Worm (Caenorhabditis elegans) whole organism, L1 larva: ENCODE data around the gene swt-4.

ENCODE experiments used
- C34B4.2 ChIP-seq: sonication (generic microtip); optimal IDR thresholded peaks from 2 replicates; lab custom pipeline; 2017; ENCODE audit warnings: mild to moderate bottlenecking, missing genetic modification characterization, missing compliant biosample characterization
- F16B12.6 ChIP-seq: fragments of 150-350 bp; optimal IDR thresholded peaks from 2 replicates; lab custom pipeline; 2014; ENCODE audit warnings: missing biosample characterization, missing genetic modification characterization
- Y116A8C.19 ChIP-seq: sonication (generic microtip); optimal IDR thresholded peaks from 2 replicates; lab custom pipeline; 2016; ENCODE audit warnings: missing compliant biosample characterization, missing genetic modification characterization, borderline replicate concordance
- aly-2 ChIP-seq: fragments of 150-350 bp; optimal IDR thresholded peaks from 2 replicates; lab custom pipeline; 2014; ENCODE audit warnings: missing biosample characterization, missing genetic modification characterization
- blmp-1 ChIP-seq: fragments of 150-350 bp; optimal IDR thresholded peaks from 2 replicates; lab custom pipeline; 2014; ENCODE audit warnings: missing biosample characterization, missing genetic modification characterization
- ceh-8 ChIP-seq: fragments of 200-800 bp; sonication (Bioruptor generic); optimal IDR thresholded peaks from 2 replicates; lab custom pipeline; 2018; ENCODE audit warnings: mild to moderate bottlenecking, missing genetic modification characterization, moderate library complexity, missing compliant biosample characterization
- ceh-90 ChIP-seq: sonication (generic microtip); optimal IDR thresholded peaks from 2 replicates; lab custom pipeline; 2016; ENCODE audit warnings: missing genetic modification characterization, missing compliant biosample characterization
- dpl-1 ChIP-seq, 3 experiments: fragments of 150-350 bp in 2 of 3; sonication (generic microtip) in 1 of 3; optimal IDR thresholded peaks; 2 replicates each; lab custom pipeline; 2014 to 2017; ENCODE audit warnings: missing biosample characterization in 3 of 3, missing genetic modification characterization in 3 of 3, missing genetic modification reagents in 3 of 3
- efl-1 ChIP-seq, 4 experiments: fragments of 150-350 bp; optimal IDR thresholded peaks in 3 of 4; peaks in 1 of 4; 1 replicate in 1 of 4; 2 replicates in 3 of 4; lab custom pipeline; 2014; ENCODE audit warnings: missing biosample characterization in 2 of 4, missing genetic modification characterization in 2 of 4, missing genetic modification reagents in 2 of 4
- egl-13 ChIP-seq: sonication (generic microtip); optimal IDR thresholded peaks from 2 replicates; lab custom pipeline; 2016; ENCODE audit warnings: missing genotype, missing genetic modification reagents, missing genetic modification characterization, missing compliant biosample characterization
- egl-27 ChIP-seq, 2 experiments: fragments of 150-350 bp in 1 of 2; sonication (generic microtip); optimal IDR thresholded peaks; 3 replicates each; lab custom pipeline; 2017 to 2018; ENCODE audit warnings: missing biosample characterization in 2 of 2, missing genetic modification characterization in 2 of 2, missing genetic modification reagents in 2 of 2
- elt-2 ChIP-seq: sonication (generic microtip); optimal IDR thresholded peaks from 2 replicates; lab custom pipeline; 2016; ENCODE audit warnings: missing genetic modification characterization, mild to moderate bottlenecking, inconsistent platforms, missing compliant biosample characterization, missing genetic modification reagents
- elt-3 ChIP-seq, 6 experiments: fragments of 150-350 bp in 1 of 6; sonication (generic microtip); optimal IDR thresholded peaks; 2 replicates each; lab custom pipeline; 2017 to 2018; ENCODE audit warnings: missing biosample characterization in 6 of 6, missing genetic modification characterization in 6 of 6, inconsistent platforms in 1 of 6
- fkh-4 ChIP-seq: sonication (generic microtip); optimal IDR thresholded peaks from 2 replicates; lab custom pipeline; 2016; ENCODE audit warnings: missing compliant biosample characterization, missing genetic modification characterization, borderline replicate concordance
- fkh-8 ChIP-seq: sonication (generic microtip); optimal IDR thresholded peaks from 2 replicates; lab custom pipeline; 2016; ENCODE audit warnings: mild to moderate bottlenecking, missing genetic modification characterization, missing compliant biosample characterization
- fos-1 ChIP-seq: fragments of 150-350 bp; optimal IDR thresholded peaks from 2 replicates; lab custom pipeline; 2014; ENCODE audit warnings: missing biosample characterization, missing genetic modification characterization
- hlh-17 ChIP-seq: fragments of 200-800 bp; sonication (Bioruptor generic); optimal IDR thresholded peaks from 2 replicates; lab custom pipeline; 2018; ENCODE audit warnings: missing genetic modification characterization, mild to moderate bottlenecking, missing compliant biosample characterization, moderate library complexity, borderline replicate concordance
- hlh-4 ChIP-seq: sonication (generic microtip); optimal IDR thresholded peaks from 2 replicates; lab custom pipeline; 2016; ENCODE audit warnings: mild to moderate bottlenecking, missing genetic modification characterization, missing compliant biosample characterization
- irx-1 ChIP-seq: sonication (generic microtip); optimal IDR thresholded peaks from 2 replicates; lab custom pipeline; 2016; ENCODE audit warnings: missing genetic modification characterization, missing compliant biosample characterization
- jun-1 ChIP-seq: fragments of 150-350 bp; optimal IDR thresholded peaks from 2 replicates; lab custom pipeline; 2014; ENCODE audit warnings: missing biosample characterization, missing genetic modification reagents, missing genetic modification characterization
- lin-13 ChIP-seq: fragments of 150-350 bp; optimal IDR thresholded peaks from 2 replicates; lab custom pipeline; 2014; ENCODE audit warnings: missing biosample characterization, missing genetic modification reagents, missing genetic modification characterization
- lin-15B ChIP-seq: fragments of 150-350 bp; sonication (generic microtip); optimal IDR thresholded peaks from 3 replicates; lab custom pipeline; 2014; ENCODE audit warnings: missing biosample characterization, missing genetic modification characterization
- lin-35 ChIP-seq, 2 experiments: fragments of 150-350 bp; optimal IDR thresholded peaks; 2 replicates each; lab custom pipeline; 2014; ENCODE audit warnings: missing biosample characterization in 2 of 2, missing genetic modification characterization in 2 of 2, missing genetic modification reagents in 2 of 2
- lir-3 ChIP-seq: sonication (generic microtip); optimal IDR thresholded peaks from 2 replicates; lab custom pipeline; 2016; ENCODE audit warnings: mild to moderate bottlenecking, missing genetic modification characterization, moderate library complexity, missing compliant biosample characterization; ENCODE audit not compliant: poor library complexity
- lsy-2 ChIP-seq, 2 experiments: fragments of 150-350 bp; optimal IDR thresholded peaks; 2 replicates each; lab custom pipeline; 2014; ENCODE audit warnings: missing biosample characterization in 2 of 2, missing genetic modification characterization in 2 of 2
- mab-9 ChIP-seq: fragments of 200-800 bp; sonication (Bioruptor generic); IDR thresholded peaks from 2 replicates; pipeline ENCODE4 v1.3.6; 2022; ENCODE audit warnings: missing genetic modification reagents, missing genetic modification characterization, missing compliant biosample characterization
- mdl-1 ChIP-seq, 2 experiments: fragments of 150-350 bp; optimal IDR thresholded peaks; 2 replicates each; lab custom pipeline; 2014 to 2017; ENCODE audit warnings: missing biosample characterization in 2 of 2, missing genetic modification characterization in 2 of 2, inconsistent platforms in 1 of 2
- mef-2 ChIP-seq: fragments of 150-350 bp; optimal IDR thresholded peaks from 2 replicates; lab custom pipeline; 2014; ENCODE audit warnings: missing biosample characterization, missing genetic modification characterization
- mep-1 ChIP-seq: fragments of 150-350 bp; optimal IDR thresholded peaks from 2 replicates; lab custom pipeline; 2014; ENCODE audit warnings: missing biosample characterization, missing genetic modification characterization
- nhr-20 ChIP-seq: sonication (generic microtip); optimal IDR thresholded peaks from 2 replicates; lab custom pipeline; 2016; ENCODE audit warnings: mild to moderate bottlenecking, missing genetic modification characterization, missing compliant biosample characterization
- nhr-237 ChIP-seq: fragments of 150-350 bp; optimal IDR thresholded peaks from 2 replicates; lab custom pipeline; 2014; ENCODE audit warnings: missing biosample characterization, missing genetic modification characterization
- nhr-28 ChIP-seq: fragments of 150-350 bp; optimal IDR thresholded peaks from 2 replicates; lab custom pipeline; 2014; ENCODE audit warnings: missing biosample characterization, missing genetic modification characterization
- nhr-47 ChIP-seq: sonication (generic microtip); optimal IDR thresholded peaks from 2 replicates; lab custom pipeline; 2016; ENCODE audit warnings: mild to moderate bottlenecking, missing genetic modification characterization, moderate library complexity, missing compliant biosample characterization
- nhr-71 ChIP-seq: sonication (generic microtip); optimal IDR thresholded peaks from 2 replicates; lab custom pipeline; 2016; ENCODE audit warnings: mild to moderate bottlenecking, missing genetic modification characterization, moderate library complexity, missing compliant biosample characterization
- nhr-77 ChIP-seq: fragments of 150-350 bp; optimal IDR thresholded peaks from 2 replicates; lab custom pipeline; 2014; ENCODE audit warnings: missing biosample characterization, missing genetic modification characterization
- nhr-84 ChIP-seq: sonication (generic microtip); optimal IDR thresholded peaks from 2 replicates; lab custom pipeline; 2017; ENCODE audit warnings: missing biosample characterization, missing genetic modification characterization
- nhr-85 ChIP-seq: sonication (generic microtip); peaks from one replicate; lab custom pipeline; 2016; ENCODE audit warnings: missing genetic modification characterization, inconsistent platforms, missing compliant biosample characterization
- nhr-90 ChIP-seq: sonication (generic microtip); optimal IDR thresholded peaks from 2 replicates; lab custom pipeline; 2016; ENCODE audit warnings: mild to moderate bottlenecking, missing genetic modification characterization, missing compliant biosample characterization; ENCODE audit not compliant: poor library complexity
- pag-3 ChIP-seq: sonication (generic microtip); optimal IDR thresholded peaks from 2 replicates; lab custom pipeline; 2017; ENCODE audit warnings: missing genetic modification characterization, mild to moderate bottlenecking, missing compliant biosample characterization, antibody characterized with exemption, borderline replicate concordance; ENCODE audit not compliant: insufficient read depth
- rnt-1 ChIP-seq: sonication (generic microtip); optimal IDR thresholded peaks from 2 replicates; lab custom pipeline; 2016; ENCODE audit warnings: mild to moderate bottlenecking, missing genetic modification characterization, moderate library complexity, missing compliant biosample characterization
- snpc-4 ChIP-seq: fragments of 150-350 bp; optimal IDR thresholded peaks from 2 replicates; lab custom pipeline; 2014; ENCODE audit warnings: missing biosample characterization, missing genetic modification characterization
- sup-37 ChIP-seq: fragments of 200-800 bp; sonication (Bioruptor generic); optimal IDR thresholded peaks from 2 replicates; lab custom pipeline; 2018; ENCODE audit warnings: mild to moderate bottlenecking, missing genetic modification characterization, missing compliant biosample characterization
- swsn-7 ChIP-seq: sonication (generic microtip); optimal IDR thresholded peaks from 2 replicates; lab custom pipeline; 2016; ENCODE audit warnings: missing genetic modification characterization, missing compliant biosample characterization
- tbx-2 ChIP-seq: sonication (generic microtip); optimal IDR thresholded peaks from 2 replicates; lab custom pipeline; 2016; ENCODE audit warnings: missing genetic modification characterization, missing compliant biosample characterization
- tlp-1 ChIP-seq: fragments of 150-350 bp; optimal IDR thresholded peaks from 2 replicates; lab custom pipeline; 2014; ENCODE audit warnings: missing biosample characterization, missing genetic modification characterization
- unc-86 ChIP-seq: sonication (generic microtip); optimal IDR thresholded peaks from 2 replicates; lab custom pipeline; 2016; ENCODE audit warnings: missing genetic modification characterization, missing compliant biosample characterization
- zip-4 ChIP-seq: fragments of 200-800 bp; sonication (Bioruptor generic); optimal IDR thresholded peaks from 2 replicates; lab custom pipeline; 2018; ENCODE audit warnings: mild to moderate bottlenecking, missing genetic modification characterization, moderate library complexity, missing compliant biosample characterization
- ztf-11 ChIP-seq, 2 experiments: sonication (generic microtip); optimal IDR thresholded peaks; 2 replicates each; lab custom pipeline; 2016 to 2017; ENCODE audit warnings: missing genetic modification characterization in 2 of 2, missing biosample characterization in 1 of 2, missing compliant biosample characterization in 1 of 2

The swt-4 gene

DNA sequence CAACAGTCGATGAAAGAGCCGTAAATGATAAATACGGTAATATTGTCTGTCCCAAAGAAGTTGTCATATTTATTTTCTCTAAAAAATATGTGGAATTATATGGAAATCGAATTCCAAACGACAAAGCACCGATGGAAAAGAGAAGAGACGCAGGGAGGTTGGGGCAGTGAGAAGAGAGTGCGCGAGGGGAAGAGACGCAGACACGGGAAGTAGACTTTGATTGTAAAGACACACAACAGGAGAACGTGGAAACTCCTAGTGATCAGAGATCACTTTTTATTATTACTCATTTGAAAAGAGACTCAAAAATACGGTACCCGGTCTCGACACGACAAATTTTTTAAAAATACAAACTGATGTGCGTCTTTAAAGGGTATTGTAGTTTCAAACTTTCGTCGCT is 583 bp downstream of the swt-4 start (continued):
- TF ChIP-seq rnt-1 (tag; lab: Kevin White, UChicago) (peak; percentile 74), lsy-2 (tag; optimal IDR thresholded peaks at IDR 0.05; lab: Kevin White, UChicago) (peak; percentile 45 to 59), mep-1 (tag; lab: Kevin White, UChicago) (peak; percentile 33), blmp-1 (no peak), nhr-28 (tag; lab: Kevin White, UChicago) (no peak), nhr-20 (tag; lab: Kevin White, UChicago) (peak; percentile 61), nhr-47 (tag; lab: Kevin White, UChicago) (peak; percentile 64), tlp-1 (tag; lab: Kevin White, UChicago) (no peak), nhr-85 (no peak), hlh-17 (GFP tag; lab: Kevin White, UChicago) (no peak), mef-2 (tag; lab: Kevin White, UChicago) (no peak), efl-1 (optimal IDR thresholded peaks at IDR 0.05; lab: Kevin White, UChicago) (peak; percentile 64 to 75), efl-1 (GFP tag; optimal IDR thresholded peaks at IDR 0.05 in 1 of 2; lab: Kevin White, UChicago) (peak in 1 of 2 experiments; percentile 30), irx-1 (no peak), tbx-2 (tag; lab: Kevin White, UChicago) (peak; percentile 47), snpc-4 (peak; percentile 37), ztf-11 (tag; optimal IDR thresholded peaks at IDR 0.05; lab: Kevin White, UChicago) (no peak), lir-3 (tag; lab: Kevin White, UChicago) (peak; percentile 8), sup-37 (GFP tag; lab: Kevin White, UChicago) (no peak)

DNA sequence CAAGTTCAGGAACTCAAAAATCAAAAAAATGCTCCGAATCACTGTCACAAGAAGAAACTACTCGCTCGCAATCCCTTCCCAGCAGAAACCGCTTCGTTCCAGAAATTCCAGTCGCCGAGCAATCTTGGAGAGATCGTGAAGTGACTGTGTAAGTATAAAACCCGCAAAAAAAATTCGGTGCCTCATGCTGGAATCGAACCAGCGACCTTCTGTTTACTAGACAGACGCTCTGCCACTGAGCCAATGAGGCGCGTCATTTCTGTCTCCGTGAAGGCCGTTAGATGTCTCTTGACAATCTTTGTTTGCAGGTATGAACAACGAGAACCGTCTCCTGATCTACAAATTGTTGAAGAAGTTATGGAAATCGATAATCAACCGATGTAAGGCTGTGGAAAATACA is 4.4 kb downstream of the swt-4 start:
- TF ChIP-seq mab-9 (GFP tag; lab: Robert Waterston, UW) (no peak), nhr-84 (tag; lab: Kevin White, UChicago) (no peak), zip-4 (GFP tag; lab: Kevin White, UChicago) (no peak), fkh-8 (tag; lab: Kevin White, UChicago) (no peak), egl-27 (tag; optimal IDR thresholded peaks at IDR 0.05; lab: Kevin White, UChicago) (no peak), ceh-8 (GFP tag; lab: Kevin White, UChicago) (no peak), fkh-4 (tag; lab: Kevin White, UChicago) (no peak), hlh-4 (tag; lab: Kevin White, UChicago) (no peak), nhr-20 (tag; lab: Kevin White, UChicago) (peak; percentile 2), mef-2 (tag; lab: Kevin White, UChicago) (no peak), elt-2 (tag; lab: Kevin White, UChicago) (no peak), mdl-1 (tag; optimal IDR thresholded peaks at IDR 0.05; lab: Kevin White, UChicago) (peak in 1 of 2 experiments; percentile 36), nhr-237 (no peak), Y116A8C.19 (no peak), lir-3 (tag; lab: Kevin White, UChicago) (peak; percentile 21), blmp-1 (no peak), aly-2 (tag; lab: Kevin White, UChicago) (no peak), lin-35 (GFP tag; optimal IDR thresholded peaks at IDR 0.05; lab: Kevin White, UChicago) (peak; percentile 20 to 72), lin-15B (tag; lab: Kevin White, UChicago) (no peak), mep-1 (tag; lab: Kevin White, UChicago) (peak; percentile 26), hlh-17 (GFP tag; lab: Kevin White, UChicago) (no peak), fos-1 (tag; lab: Kevin White, UChicago) (no peak), nhr-77 (tag; lab: Kevin White, UChicago) (no peak), snpc-4 (no peak), jun-1 (peak; percentile 7), F16B12.6 (tag; lab: Kevin White, UChicago) (no peak), nhr-85 (peak; percentile 79), tlp-1 (tag; lab: Kevin White, UChicago) (no peak), ceh-90 (tag; lab: Kevin White, UChicago) (no peak), dpl-1 (GFP tag; optimal IDR thresholded peaks at IDR 0.05; lab: Kevin White, UChicago) (peak; percentile 26 to 42 (median 35)), nhr-71 (peak; percentile 48), nhr-90 (tag; lab: Kevin White, UChicago) (peak; percentile 49), egl-13 (tag; lab: Kevin White, UChicago) (no peak), C34B4.2 (tag; lab: Kevin White, UChicago) (no peak), pag-3 (no peak), lin-13 (no peak), elt-3 (tag; optimal IDR thresholded peaks at IDR 0.05; lab: Kevin White, UChicago) (no peak), swsn-7 (tag; lab: Kevin White, UChicago) (peak; percentile 31), unc-86 (no peak)
